Worm (Caenorhabditis elegans) whole organism, L1 larva: ENCODE measurements around the gene C38H2.2.

Experiments used
- F16B12.6 ChIP-seq: fragments of 150-350 bp; optimal IDR thresholded peaks from 2 replicates; lab custom pipeline; 2014; ENCODE audit warnings: missing biosample characterization, missing genetic modification characterization
- aha-1 ChIP-seq: fragments of 150-350 bp; optimal IDR thresholded peaks from 2 replicates; lab custom pipeline; 2014; ENCODE audit warnings: missing biosample characterization, missing genetic modification characterization
- alr-1 ChIP-seq: fragments of 200-800 bp; sonication (Bioruptor generic); optimal IDR thresholded peaks from 2 replicates; lab custom pipeline; 2018; ENCODE audit warnings: borderline replicate concordance, mild to moderate bottlenecking, missing genetic modification characterization, missing compliant biosample characterization
- ama-1 ChIP-seq: fragments of 150-350 bp; optimal IDR thresholded peaks from 2 replicates; lab custom pipeline; 2014
- blmp-1 ChIP-seq: fragments of 150-350 bp; optimal IDR thresholded peaks from 2 replicates; lab custom pipeline; 2014; ENCODE audit warnings: missing biosample characterization, missing genetic modification characterization
- ceh-90 ChIP-seq: sonication (generic microtip); optimal IDR thresholded peaks from 2 replicates; lab custom pipeline; 2016; ENCODE audit warnings: missing genetic modification characterization, missing compliant biosample characterization
- efl-1 ChIP-seq, 4 experiments: fragments of 150-350 bp; optimal IDR thresholded peaks in 3 of 4; peaks in 1 of 4; 1 replicate in 1 of 4; 2 replicates in 3 of 4; lab custom pipeline; 2014; ENCODE audit warnings: missing biosample characterization in 2 of 4, missing genetic modification characterization in 2 of 4, missing genetic modification reagents in 2 of 4
- efl-3 ChIP-seq: fragments of 200-800 bp; sonication (Bioruptor generic); optimal IDR thresholded peaks from 2 replicates; lab custom pipeline; 2018; ENCODE audit warnings: mild to moderate bottlenecking, missing genetic modification characterization, missing compliant biosample characterization
- elt-2 ChIP-seq: sonication (generic microtip); optimal IDR thresholded peaks from 2 replicates; lab custom pipeline; 2016; ENCODE audit warnings: missing genetic modification characterization, mild to moderate bottlenecking, inconsistent platforms, missing compliant biosample characterization, missing genetic modification reagents
- elt-3 ChIP-seq, 6 experiments: fragments of 150-350 bp in 1 of 6; sonication (generic microtip); optimal IDR thresholded peaks; 2 replicates each; lab custom pipeline; 2017 to 2018; ENCODE audit warnings: missing biosample characterization in 6 of 6, missing genetic modification characterization in 6 of 6, inconsistent platforms in 1 of 6
- grh-1 ChIP-seq: fragments of 200-800 bp; sonication (Bioruptor generic); IDR thresholded peaks from 2 replicates; pipeline ENCODE4 v1.3.6; 2022; ENCODE audit warnings: missing genetic modification reagents, missing genetic modification characterization, missing compliant biosample characterization
- irx-1 ChIP-seq: sonication (generic microtip); optimal IDR thresholded peaks from 2 replicates; lab custom pipeline; 2016; ENCODE audit warnings: missing genetic modification characterization, missing compliant biosample characterization
- lin-14 ChIP-seq: fragments of 200-800 bp; sonication (Bioruptor generic); optimal IDR thresholded peaks from 2 replicates; lab custom pipeline; 2018; ENCODE audit warnings: mild to moderate bottlenecking, missing genetic modification characterization, moderate library complexity, missing compliant biosample characterization
- lin-15B ChIP-seq: fragments of 150-350 bp; sonication (generic microtip); optimal IDR thresholded peaks from 3 replicates; lab custom pipeline; 2014; ENCODE audit warnings: missing biosample characterization, missing genetic modification characterization
- lin-39 ChIP-seq: fragments of 150-350 bp; optimal IDR thresholded peaks from 2 replicates; lab custom pipeline; 2014; ENCODE audit warnings: missing biosample characterization, missing genetic modification reagents, missing genetic modification characterization
- lir-3 ChIP-seq: sonication (generic microtip); optimal IDR thresholded peaks from 2 replicates; lab custom pipeline; 2016; ENCODE audit warnings: mild to moderate bottlenecking, missing genetic modification characterization, moderate library complexity, missing compliant biosample characterization; ENCODE audit not compliant: poor library complexity
- mab-9 ChIP-seq: fragments of 200-800 bp; sonication (Bioruptor generic); IDR thresholded peaks from 2 replicates; pipeline ENCODE4 v1.3.6; 2022; ENCODE audit warnings: missing genetic modification reagents, missing genetic modification characterization, missing compliant biosample characterization
- mdl-1 ChIP-seq, 2 experiments: fragments of 150-350 bp; optimal IDR thresholded peaks; 2 replicates each; lab custom pipeline; 2014 to 2017; ENCODE audit warnings: missing biosample characterization in 2 of 2, missing genetic modification characterization in 2 of 2, inconsistent platforms in 1 of 2
- nhr-11 ChIP-seq: fragments of 150-350 bp; optimal IDR thresholded peaks from 2 replicates; lab custom pipeline; 2014; ENCODE audit warnings: missing biosample characterization, missing genetic modification characterization
- nhr-20 ChIP-seq: sonication (generic microtip); optimal IDR thresholded peaks from 2 replicates; lab custom pipeline; 2016; ENCODE audit warnings: mild to moderate bottlenecking, missing genetic modification characterization, missing compliant biosample characterization
- nhr-47 ChIP-seq: sonication (generic microtip); optimal IDR thresholded peaks from 2 replicates; lab custom pipeline; 2016; ENCODE audit warnings: mild to moderate bottlenecking, missing genetic modification characterization, moderate library complexity, missing compliant biosample characterization
- nhr-71 ChIP-seq: sonication (generic microtip); optimal IDR thresholded peaks from 2 replicates; lab custom pipeline; 2016; ENCODE audit warnings: mild to moderate bottlenecking, missing genetic modification characterization, moderate library complexity, missing compliant biosample characterization
- nhr-77 ChIP-seq: fragments of 150-350 bp; optimal IDR thresholded peaks from 2 replicates; lab custom pipeline; 2014; ENCODE audit warnings: missing biosample characterization, missing genetic modification characterization
- nhr-85 ChIP-seq: sonication (generic microtip); peaks from one replicate; lab custom pipeline; 2016; ENCODE audit warnings: missing genetic modification characterization, inconsistent platforms, missing compliant biosample characterization
- nhr-90 ChIP-seq: sonication (generic microtip); optimal IDR thresholded peaks from 2 replicates; lab custom pipeline; 2016; ENCODE audit warnings: mild to moderate bottlenecking, missing genetic modification characterization, missing compliant biosample characterization; ENCODE audit not compliant: poor library complexity
- pag-3 ChIP-seq: sonication (generic microtip); optimal IDR thresholded peaks from 2 replicates; lab custom pipeline; 2017; ENCODE audit warnings: missing genetic modification characterization, mild to moderate bottlenecking, missing compliant biosample characterization, antibody characterized with exemption, borderline replicate concordance; ENCODE audit not compliant: insufficient read depth
- snu-23 ChIP-seq: sonication (generic microtip); optimal IDR thresholded peaks from 2 replicates; lab custom pipeline; 2016; ENCODE audit warnings: missing genetic modification characterization, missing compliant biosample characterization
- sox-4 ChIP-seq: sonication (generic microtip); optimal IDR thresholded peaks from 2 replicates; lab custom pipeline; 2016; ENCODE audit warnings: missing genetic modification characterization, missing compliant biosample characterization
- sup-37 ChIP-seq: fragments of 200-800 bp; sonication (Bioruptor generic); optimal IDR thresholded peaks from 2 replicates; lab custom pipeline; 2018; ENCODE audit warnings: mild to moderate bottlenecking, missing genetic modification characterization, missing compliant biosample characterization
- swsn-7 ChIP-seq: sonication (generic microtip); optimal IDR thresholded peaks from 2 replicates; lab custom pipeline; 2016; ENCODE audit warnings: missing genetic modification characterization, missing compliant biosample characterization
- unc-86 ChIP-seq: sonication (generic microtip); optimal IDR thresholded peaks from 2 replicates; lab custom pipeline; 2016; ENCODE audit warnings: missing genetic modification characterization, missing compliant biosample characterization
- unc-98 ChIP-seq: fragments of 200-800 bp; sonication (Bioruptor generic); IDR thresholded peaks from 2 replicates; pipeline ENCODE4 v1.3.6; 2022; ENCODE audit warnings: missing genetic modification characterization, missing compliant biosample characterization
- ztf-4 ChIP-seq: fragments of 150-350 bp; optimal IDR thresholded peaks from 2 replicates; lab custom pipeline; 2014; ENCODE audit warnings: missing biosample characterization, missing genetic modification characterization

C38H2.2 gene

DNA sequence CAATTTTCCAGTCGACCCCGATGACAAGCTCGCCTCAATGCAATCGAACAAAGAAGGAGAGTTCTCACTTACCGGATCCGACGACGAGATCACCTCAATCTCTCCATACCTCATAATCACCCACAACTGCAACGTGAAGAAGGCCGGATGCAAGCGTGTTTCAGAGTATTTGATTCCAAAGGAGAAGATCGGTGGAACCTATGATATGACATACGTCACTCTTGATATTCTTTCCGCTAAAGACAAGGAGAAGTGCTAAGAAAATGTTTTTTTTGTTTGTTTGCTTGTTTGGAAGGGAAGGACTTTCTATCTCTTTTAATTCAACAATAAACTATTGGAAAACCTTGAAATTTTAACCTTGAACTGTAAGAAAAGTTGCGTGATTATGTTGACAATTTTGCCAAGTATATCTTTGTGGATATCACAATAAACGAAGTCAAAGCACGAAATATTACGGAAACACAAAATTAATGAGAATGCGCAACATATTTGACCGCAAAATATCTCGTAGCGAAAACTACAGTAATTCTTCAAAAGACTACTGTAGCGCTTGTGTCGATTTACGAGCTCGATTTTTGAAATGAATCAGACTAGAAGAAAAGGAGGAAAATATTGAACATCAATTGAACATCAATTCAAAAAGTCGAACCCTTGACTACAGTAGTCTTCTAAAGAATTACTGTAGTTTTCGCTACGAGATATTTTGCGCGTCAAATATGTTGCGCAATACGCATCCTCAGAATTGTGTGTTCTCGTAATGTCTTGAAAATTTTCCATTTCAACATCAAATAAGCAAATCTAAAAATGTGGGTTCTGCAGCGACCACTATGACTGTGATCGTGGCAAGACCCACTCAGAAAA, 42.4 kb upstream of the C38H2.2 start:
- TF ChIP-seq grh-1 (peak; percentile 12; the same call in 1 of the 2 replicates), blmp-1 (tag; lab: Kevin White, UChicago) (peak; percentile 25), nhr-71 (peak; percentile 37), efl-1 (optimal IDR thresholded peaks at IDR 0.05; lab: Kevin White, UChicago) (no peak), efl-1 (GFP tag; optimal IDR thresholded peaks at IDR 0.05 in 1 of 2; lab: Kevin White, UChicago) (peak in 1 of 2 experiments; percentile 4), snu-23 (GFP tag; lab: Kevin White, UChicago) (peak; percentile 27), nhr-20 (tag; lab: Kevin White, UChicago) (peak; percentile 40), pag-3 (tag; lab: Kevin White, UChicago) (no peak), nhr-85 (tag; lab: Kevin White, UChicago) (peak; percentile 88), unc-86 (tag; lab: Kevin White, UChicago) (no peak), elt-3 (tag; optimal IDR thresholded peaks at IDR 0.05; lab: Kevin White, UChicago) (peak in 1 of 6 experiments; percentile 67), mab-9 (GFP tag; lab: Robert Waterston, UW) (no peak), nhr-90 (tag; lab: Kevin White, UChicago) (peak; percentile 37), ceh-90 (tag; lab: Kevin White, UChicago) (no peak), lin-14 (GFP tag; lab: Kevin White, UChicago) (peak; percentile 53), nhr-47 (tag; lab: Kevin White, UChicago) (peak; percentile 26)

DNA sequence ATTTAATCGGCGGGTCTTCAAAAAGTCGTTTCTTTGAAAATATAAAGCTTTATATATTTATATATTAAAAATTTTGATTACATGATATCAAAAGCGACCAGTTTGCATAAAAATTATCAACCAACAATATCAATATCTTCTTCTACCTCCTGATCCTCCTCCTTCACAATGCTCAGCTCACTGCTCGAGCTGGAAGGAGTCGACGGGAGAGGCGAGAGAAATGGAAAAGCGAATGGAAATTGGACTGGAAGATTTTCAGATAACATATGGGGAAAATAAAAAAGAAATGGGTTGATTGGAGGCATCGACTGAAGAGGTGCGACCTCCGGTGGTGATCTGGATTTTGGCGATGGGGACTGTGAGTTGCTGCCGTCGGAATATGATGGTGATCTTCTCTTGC, 41.6 kb upstream of the C38H2.2 start:
- TF ChIP-seq unc-98 (GFP tag; lab: Robert Waterston, UW), result no peak
- TF ChIP-seq unc-86 (tag; lab: Kevin White, UChicago), result no peak
- no peak for TF ChIP-seq efl-1 (optimal IDR thresholded peaks at IDR 0.05; lab: Kevin White, UChicago)
- peak in 1 of 2 experiments; percentile 56 for TF ChIP-seq efl-1 (GFP tag; optimal IDR thresholded peaks at IDR 0.05 in 1 of 2; lab: Kevin White, UChicago)
- TF ChIP-seq nhr-11, result no peak
- no peak for TF ChIP-seq lir-3 (tag; lab: Kevin White, UChicago)
- no peak for TF ChIP-seq efl-3 (GFP tag; lab: Kevin White, UChicago)
- no peak for TF ChIP-seq elt-2 (tag; lab: Kevin White, UChicago)
- TF ChIP-seq, all 84 proteins: peak for 1

DNA sequence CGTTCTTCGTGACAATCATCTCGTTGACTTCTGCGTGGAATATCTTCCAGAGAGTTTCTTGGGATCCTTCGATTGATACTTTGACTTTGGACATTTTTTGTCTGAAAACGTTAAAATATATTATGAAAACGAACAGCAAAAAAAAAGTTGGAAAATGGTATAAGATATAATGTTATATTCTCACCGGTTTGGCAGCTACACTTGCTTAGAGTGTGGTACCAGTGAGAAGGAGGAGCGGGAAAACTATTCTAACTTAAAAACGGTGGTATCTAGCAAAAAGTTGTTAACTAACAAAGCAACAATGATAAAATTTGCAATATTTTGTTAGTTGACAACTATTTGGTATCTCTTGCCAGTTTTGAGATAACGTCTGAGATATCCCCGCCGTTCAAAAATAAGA, 39.8 kb upstream of the C38H2.2 start, which contains the start of gene tbx-9:
TSS of gene tbx-9 (minus strand) at position 101 of the 400 bp plus-strand sequence.
- no peak for TF ChIP-seq lin-15B (tag; lab: Kevin White, UChicago)
- no peak for TF ChIP-seq alr-1 (tag; lab: Kevin White, UChicago)
- no peak for TF ChIP-seq sup-37 (GFP tag; lab: Kevin White, UChicago)
- no peak for TF ChIP-seq lin-14 (GFP tag; lab: Kevin White, UChicago)
- TF ChIP-seq nhr-71, result no peak
- no peak for TF ChIP-seq mdl-1 (tag; optimal IDR thresholded peaks at IDR 0.05; lab: Kevin White, UChicago)
- no peak for TF ChIP-seq lin-39 (tag; lab: Kevin White, UChicago)
- no peak for TF ChIP-seq mab-9 (GFP tag; lab: Robert Waterston, UW)

DNA sequence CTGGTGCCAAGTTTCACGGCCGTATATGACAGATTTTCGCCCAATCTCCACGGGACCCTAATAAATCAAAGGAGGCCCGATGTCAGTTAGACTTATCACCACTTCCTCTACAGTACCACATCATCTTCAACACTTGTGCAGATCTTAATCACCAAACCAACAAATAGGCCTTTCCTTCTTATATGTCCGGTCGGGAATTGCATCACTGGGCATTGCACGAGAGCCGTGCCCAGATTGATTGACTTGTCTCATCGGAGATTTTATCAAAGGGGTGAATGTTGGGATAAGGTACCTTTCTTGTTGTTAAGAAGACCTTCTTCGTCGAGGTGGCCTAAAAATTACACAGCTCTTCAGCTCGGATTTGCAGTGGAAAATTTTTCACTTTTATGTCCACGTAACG, 36.8 kb upstream of the C38H2.2 start:
- TF ChIP-seq irx-1 (tag; lab: Kevin White, UChicago) (no peak), efl-1 (optimal IDR thresholded peaks at IDR 0.05; lab: Kevin White, UChicago) (no peak), efl-1 (GFP tag; optimal IDR thresholded peaks at IDR 0.05 in 1 of 2; lab: Kevin White, UChicago) (peak in 1 of 2 experiments; percentile 20), nhr-77 (tag; lab: Kevin White, UChicago) (no peak), nhr-85 (tag; lab: Kevin White, UChicago) (peak; percentile 36)

DNA sequence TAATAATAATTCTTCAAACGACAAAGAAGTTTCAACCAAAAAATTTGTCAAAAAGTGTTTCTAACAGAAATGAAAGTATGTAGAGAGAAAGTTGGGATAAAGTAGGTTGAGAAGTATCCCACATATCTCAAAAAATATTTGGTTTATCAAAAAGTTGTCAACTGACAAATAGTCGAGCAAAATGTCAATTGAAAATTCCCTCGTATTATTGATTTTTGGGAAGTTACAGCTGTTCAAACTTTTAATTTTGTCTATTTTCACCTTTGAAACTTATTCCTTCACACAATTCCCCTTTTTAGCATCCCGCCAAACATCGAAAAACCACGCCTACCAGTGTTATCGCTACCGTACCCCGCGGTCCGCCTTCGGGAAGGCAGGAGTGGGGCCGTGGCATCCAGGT, 34.5 kb upstream of the C38H2.2 start, which contains the start of gene tbx-8:
TSS of gene tbx-8 (plus strand) at position 301 of the 400 bp plus-strand sequence.
- no peak for TF ChIP-seq aha-1 (tag; lab: Kevin White, UChicago)
- no peak for TF ChIP-seq ama-1
- TF ChIP-seq F16B12.6 (tag; lab: Kevin White, UChicago), result no peak
- TF ChIP-seq grh-1, result no peak
- TF ChIP-seq swsn-7, result no peak
- no peak for TF ChIP-seq sox-4 (tag; lab: Kevin White, UChicago)
- TF ChIP-seq ztf-4 (tag; lab: Kevin White, UChicago), result no peak
- no peak for TF ChIP-seq nhr-90 (tag; lab: Kevin White, UChicago)
